Fruit fly (Drosophila melanogaster) whole organism, prepupa: ENCODE results near the gene CG31380.

Experiments
- CG10631 ChIP-seq: fragments of 200-800 bp; sonication (Bioruptor generic); optimal IDR thresholded peaks from 2 replicates; lab custom pipeline; 2016; ENCODE audit warnings: missing biosample characterization, missing genetic modification characterization
- CG11294 ChIP-seq: fragments of 200-800 bp; sonication (Bioruptor generic); IDR thresholded peaks from 2 replicates; pipeline ENCODE4 v1.3.6; 2022; ENCODE audit warnings: missing biosample characterization, missing genetic modification characterization
- CG11902 ChIP-seq: fragments of 200-800 bp; sonication (Bioruptor generic); optimal IDR thresholded peaks from 3 replicates; lab custom pipeline; 2016; ENCODE audit warnings: missing biosample characterization, missing genetic modification characterization
- CG1621 ChIP-seq: fragments of 200-800 bp; sonication (Bioruptor generic); optimal IDR thresholded peaks from 3 replicates; lab custom pipeline; 2018; ENCODE audit warnings: missing biosample characterization, mild to moderate bottlenecking, missing genetic modification characterization
- CG31627 ChIP-seq: fragments of 200-800 bp; sonication (Bioruptor generic); optimal IDR thresholded peaks from 3 replicates; lab custom pipeline; 2016; ENCODE audit warnings: missing biosample characterization, missing genetic modification characterization
- CG32006 ChIP-seq: fragments of 200-800 bp; sonication (Bioruptor generic); optimal IDR thresholded peaks from 3 replicates; lab custom pipeline; 2017; ENCODE audit warnings: missing biosample characterization, mild to moderate bottlenecking, missing genetic modification characterization
- CG34406 ChIP-seq: fragments of 200-800 bp; sonication (Bioruptor generic); optimal IDR thresholded peaks from 3 replicates; lab custom pipeline; 2016; ENCODE audit warnings: missing biosample characterization, missing genetic modification characterization
- CG3919 ChIP-seq: fragments of 200-800 bp; sonication (Bioruptor generic); optimal IDR thresholded peaks from 3 replicates; lab custom pipeline; 2016; ENCODE audit warnings: missing biosample characterization, missing genetic modification characterization
- CG6792 ChIP-seq: fragments of 200-800 bp; sonication (Bioruptor generic); optimal IDR thresholded peaks from 3 replicates; lab custom pipeline; 2016; ENCODE audit warnings: missing biosample characterization, missing genetic modification characterization
- CG7368 ChIP-seq: fragments of 200-800 bp; sonication (Bioruptor generic); optimal IDR thresholded peaks from 3 replicates; lab custom pipeline; 2016; ENCODE audit warnings: missing biosample characterization, missing genetic modification characterization
- CG8119 ChIP-seq: fragments of 200-800 bp; sonication (Bioruptor generic); IDR thresholded peaks from 3 replicates; pipeline ENCODE4 v1.3.6; 2022; ENCODE audit warnings: missing biosample characterization, missing genetic modification characterization
- CG8319 ChIP-seq: fragments of 200-800 bp; sonication (Bioruptor generic); optimal IDR thresholded peaks from 3 replicates; lab custom pipeline; 2016; ENCODE audit warnings: missing biosample characterization, missing genetic modification characterization
- CG9139 ChIP-seq: fragments of 200-800 bp; sonication (Bioruptor generic); optimal IDR thresholded peaks from 3 replicates; lab custom pipeline; 2017; ENCODE audit warnings: missing biosample characterization, mild to moderate bottlenecking, missing genetic modification characterization
- Eip78C ChIP-seq: fragments of 200-800 bp; sonication (Bioruptor generic); peaks from one replicate; lab custom pipeline; 2016; ENCODE audit warnings: missing biosample characterization, missing genetic modification characterization
- Eip93F ChIP-seq: fragments of 200-800 bp; sonication (Bioruptor generic); optimal IDR thresholded peaks from 2 replicates; lab custom pipeline; 2016; ENCODE audit warnings: missing biosample characterization, mild to moderate bottlenecking, missing genetic modification characterization
- Ets21C ChIP-seq: fragments of 200-800 bp; sonication (Bioruptor generic); optimal IDR thresholded peaks from 3 replicates; lab custom pipeline; 2016; ENCODE audit warnings: missing biosample characterization, missing genetic modification characterization
- Ets96B ChIP-seq: fragments of 200-800 bp; optimal IDR thresholded peaks from 2 replicates; lab custom pipeline; 2019; ENCODE audit warnings: missing biosample characterization, mild to moderate bottlenecking, missing genetic modification characterization, moderate library complexity
- Gug ChIP-seq: fragments of 200-800 bp; sonication (Bioruptor generic); IDR thresholded peaks from 2 replicates; pipeline ENCODE4 v1.3.6; 2022; ENCODE audit warnings: missing biosample characterization, missing genetic modification characterization
- Hr38 ChIP-seq: sonication (Bioruptor generic); optimal IDR thresholded peaks from 2 replicates; lab custom pipeline; 2016; ENCODE audit warnings: missing biosample characterization, missing genetic modification characterization
- Hr4 ChIP-seq: fragments of 200-800 bp; sonication (Bioruptor generic); optimal IDR thresholded peaks from 3 replicates; lab custom pipeline; 2016; ENCODE audit warnings: missing biosample characterization, missing genetic modification characterization
- Lpt ChIP-seq: fragments of 200-800 bp; sonication (Bioruptor generic); optimal IDR thresholded peaks from 3 replicates; lab custom pipeline; 2016; ENCODE audit warnings: missing biosample characterization, missing genetic modification characterization
- Met ChIP-seq: fragments of 200-800 bp; sonication (Bioruptor generic); optimal IDR thresholded peaks from 3 replicates; lab custom pipeline; 2016; ENCODE audit warnings: missing biosample characterization, missing genetic modification characterization
- OdsH ChIP-seq: fragments of 200-800 bp; sonication (Bioruptor generic); optimal IDR thresholded peaks from 3 replicates; lab custom pipeline; 2016; ENCODE audit warnings: missing biosample characterization, missing genetic modification characterization
- Sox14 ChIP-seq: fragments of 200-800 bp; sonication (Bioruptor generic); optimal IDR thresholded peaks from 3 replicates; lab custom pipeline; 2016; ENCODE audit warnings: missing biosample characterization, missing genetic modification characterization
- Sox15 ChIP-seq: fragments of 200-800 bp; sonication (Bioruptor generic); optimal IDR thresholded peaks from 3 replicates; lab custom pipeline; 2016; ENCODE audit warnings: missing biosample characterization, missing genetic modification characterization
- acj6 ChIP-seq: fragments of 200-800 bp; sonication (Bioruptor generic); optimal IDR thresholded peaks from 3 replicates; lab custom pipeline; 2016; ENCODE audit warnings: missing biosample characterization, missing genetic modification characterization
- dsx ChIP-seq: fragments of 200-800 bp; optimal IDR thresholded peaks from 3 replicates; lab custom pipeline; 2019; ENCODE audit warnings: missing biosample characterization, mild to moderate bottlenecking, missing genetic modification characterization, moderate library complexity; ENCODE audit not compliant: poor library complexity, severe bottlenecking
- fd59A ChIP-seq: fragments of 200-800 bp; sonication (Bioruptor generic); optimal IDR thresholded peaks from 2 replicates; lab custom pipeline; 2017; ENCODE audit warnings: missing biosample characterization, mild to moderate bottlenecking, missing genetic modification characterization, missing genetic modification reagents
- lz ChIP-seq: fragments of 200-800 bp; sonication (Bioruptor generic); optimal IDR thresholded peaks from 3 replicates; lab custom pipeline; 2016; ENCODE audit warnings: missing biosample characterization, missing genetic modification characterization
- pdm3 ChIP-seq: fragments of 200-800 bp; sonication (Bioruptor generic); optimal IDR thresholded peaks from 3 replicates; lab custom pipeline; 2016; ENCODE audit warnings: missing biosample characterization, missing genetic modification characterization
- salr ChIP-seq, 2 experiments: fragments of 200-800 bp; sonication (Bioruptor generic); optimal IDR thresholded peaks; 3 replicates each; lab custom pipeline; 2016 to 2018; ENCODE audit warnings: missing biosample characterization in 2 of 2, missing genetic modification characterization in 2 of 2, mild to moderate bottlenecking in 1 of 2
- svp ChIP-seq: fragments of 200-800 bp; sonication (Bioruptor generic); peaks from one replicate; lab custom pipeline; 2016; ENCODE audit warnings: missing biosample characterization, missing genetic modification characterization
- vri ChIP-seq: fragments of 200-800 bp; sonication (Bioruptor generic); optimal IDR thresholded peaks from 3 replicates; lab custom pipeline; 2016; ENCODE audit warnings: missing biosample characterization, mild to moderate bottlenecking, missing genetic modification characterization

The CG31380 gene

dm6 chr3R:25790371-25790770 lies 1.1 kb upstream of the CG31380 start, which contains the start of gene CG31093:
Gene CG31093, minus strand, starts transcription at chr3R:25790471.
- no peak for TF ChIP-seq CG3919

dm6 chr3R:25787198-25787597 lies 2.1 kb downstream of the CG31380 start, which contains the start of gene CG4960:
Gene CG4960, minus strand, starts transcription at chr3R:25787298.
- TF ChIP-seq CG9139 (GFP tag; lab: Kevin White, UChicago) (no peak), svp (GFP tag; lab: Kevin White, UChicago) (no peak), pdm3 (GFP tag; lab: Kevin White, UChicago) (no peak), CG34406 (GFP tag; lab: Kevin White, UChicago) (no peak), acj6 (no peak), OdsH (GFP tag; lab: Kevin White, UChicago) (no peak), CG8119 (GFP tag; lab: Robert Waterston, UW) (no peak), Lpt (GFP tag; lab: Kevin White, UChicago) (no peak), CG11294 (GFP tag; lab: Robert Waterston, UW) (no peak), salr (GFP tag; optimal IDR thresholded peaks at IDR 0.05; lab: Kevin White, UChicago) (no peak), Hr4 (GFP tag; lab: Kevin White, UChicago) (no peak), CG10631 (GFP tag; lab: Kevin White, UChicago) (no peak), CG8319 (GFP tag; lab: Kevin White, UChicago) (no peak), Eip93F (GFP tag; lab: Kevin White, UChicago) (no peak), CG7368 (GFP tag; lab: Kevin White, UChicago) (no peak), dsx (no peak), Sox15 (no peak), Ets21C (GFP tag; lab: Kevin White, UChicago) (no peak)
- TF ChIP-seq, all 60 proteins: peak for 0

- no peak for TF ChIP-seq vri (GFP tag; lab: Kevin White, UChicago)
Measured at dm6 chr3R:25782855-25783424, 6.3 kb downstream of the CG31380 start.

dm6 chr3R:25778205-25778604 lies 11.1 kb downstream of the CG31380 start, which contains the start of gene CG4956:
Gene CG4956, minus strand, starts transcription at chr3R:25778305.
- TF ChIP-seq Lpt (GFP tag; lab: Kevin White, UChicago) (no peak), CG31627 (GFP tag; lab: Kevin White, UChicago) (no peak), CG1621 (no peak), dsx (no peak), pdm3 (GFP tag; lab: Kevin White, UChicago) (no peak), Hr38 (GFP tag; lab: Kevin White, UChicago) (no peak), CG8119 (GFP tag; lab: Robert Waterston, UW) (no peak)

dm6 chr3R:25777098-25777497 lies 12.2 kb downstream of the CG31380 start, which contains the start of gene CG17195:
Gene CG17195, minus strand, starts transcription at chr3R:25777198.
- TF ChIP-seq Sox14 (GFP tag; lab: Kevin White, UChicago) = no peak
- no peak for TF ChIP-seq fd59A (GFP tag; lab: Kevin White, UChicago)
- TF ChIP-seq Ets96B (tag; lab: Kevin White, UChicago) = no peak
- no peak for TF ChIP-seq CG7368 (GFP tag; lab: Kevin White, UChicago)
- TF ChIP-seq Eip78C (GFP tag; lab: Kevin White, UChicago) = no peak
- no peak for TF ChIP-seq CG11902 (GFP tag; lab: Kevin White, UChicago)
- no peak for TF ChIP-seq Gug (GFP tag; lab: Robert Waterston, UW)
- no peak for TF ChIP-seq CG6792 (GFP tag; lab: Kevin White, UChicago)
- TF ChIP-seq lz (GFP tag; lab: Kevin White, UChicago) = no peak
- no peak for TF ChIP-seq Ets21C (GFP tag; lab: Kevin White, UChicago)
- no peak for TF ChIP-seq CG8119 (GFP tag; lab: Robert Waterston, UW)
- TF ChIP-seq vri (GFP tag; lab: Kevin White, UChicago) = no peak
- no peak for TF ChIP-seq svp (GFP tag; lab: Kevin White, UChicago)
- TF ChIP-seq dsx = no peak
- no peak for TF ChIP-seq Met (GFP tag; lab: Kevin White, UChicago)
- no peak for TF ChIP-seq pdm3 (GFP tag; lab: Kevin White, UChicago)
- TF ChIP-seq salr (GFP tag; optimal IDR thresholded peaks at IDR 0.05; lab: Kevin White, UChicago) = no peak
- no peak for TF ChIP-seq CG32006 (GFP tag; lab: Kevin White, UChicago)
- no peak for TF ChIP-seq Hr4 (GFP tag; lab: Kevin White, UChicago)
